Fruit fly (Drosophila melanogaster): ENCODE data around the gene CG14086.

DNA sequence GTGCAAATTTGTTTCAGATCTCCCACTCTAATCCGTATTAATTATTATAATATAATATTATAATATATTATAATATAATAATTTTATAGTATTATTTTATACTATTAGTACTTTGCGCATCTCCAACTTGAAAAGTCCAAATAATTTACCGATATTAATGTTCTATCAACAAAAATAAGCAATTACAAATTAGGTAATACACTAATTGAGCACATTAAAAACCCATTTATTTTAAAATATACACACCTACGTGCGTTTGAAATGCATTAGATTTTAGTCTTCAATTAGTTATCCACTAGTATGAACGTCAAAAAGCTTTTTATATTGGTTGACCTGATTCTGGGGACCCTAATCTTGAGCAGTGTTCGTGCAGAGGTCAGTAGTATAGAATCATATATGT lies 39.5 kb upstream of the CG14086 start, which contains the start of gene CG33647:
- TF ChIP-seq CG15601 (tag; optimal IDR thresholded peaks at IDR 0.05) (no peak), h (optimal IDR thresholded peaks at IDR 0.05) (no peak), ac (GFP tag; optimal IDR thresholded peaks at IDR 0.05) (no peak), schlank (tag; optimal IDR thresholded peaks at IDR 0.05) (no peak), CrebB (tag; optimal IDR thresholded peaks at IDR 0.05) (no peak), CG8478 (optimal IDR thresholded peaks at IDR 0.05) (no peak), CG12659 (GFP tag; optimal IDR thresholded peaks at IDR 0.05) (no peak), Vsx1 (GFP tag; optimal IDR thresholded peaks at IDR 0.05) (no peak)

All from whole organism, embryonic.